Worm (Caenorhabditis elegans): ENCODE results near the gene M176.9.

DNA sequence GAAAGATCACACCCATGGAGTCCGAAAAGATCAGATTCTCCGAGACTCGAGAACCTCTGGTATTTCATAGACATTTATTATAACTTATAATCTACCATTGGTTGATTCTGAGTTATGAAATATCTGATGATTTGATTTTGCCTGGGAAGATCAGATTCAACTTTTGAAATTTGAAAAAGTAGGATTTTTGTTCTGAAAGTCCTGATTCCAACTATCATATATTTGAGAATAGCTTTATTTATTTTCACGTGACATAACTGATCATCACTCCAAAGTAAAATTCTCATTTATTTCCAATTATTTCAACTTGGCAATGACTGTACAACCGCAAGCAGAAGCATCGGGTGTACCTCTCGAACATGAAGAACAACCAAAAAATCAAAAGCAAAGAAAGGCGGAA lies 11.7 kb downstream of the M176.9 start, which contains the start of gene Y51B9A.7:
- no peak for TF ChIP-seq ama-1 (optimal IDR thresholded peaks at IDR 0.05)
- no peak for TF ChIP-seq F13C5.2 (tag; optimal IDR thresholded peaks at IDR 0.05)
- no peak for TF ChIP-seq aly-1 (tag; optimal IDR thresholded peaks at IDR 0.05)
- TF ChIP-seq hmg-4 (GFP tag; optimal IDR thresholded peaks at IDR 0.05): no peak
- TF ChIP-seq tbx-37 (GFP tag; conservative IDR thresholded peaks at IDR 0.05): no peak
- no peak for TF ChIP-seq hnd-1 (tag; optimal IDR thresholded peaks at IDR 0.05)
- no peak for TF ChIP-seq flt-1 (GFP tag; IDR thresholded peaks at IDR 0.05)
- no peak for TF ChIP-seq tbx-11 (GFP tag; IDR thresholded peaks at IDR 0.05)
- TF ChIP-seq hmbx-1 (tag; optimal IDR thresholded peaks at IDR 0.05): no peak
- no peak for TF ChIP-seq ets-7 (tag; optimal IDR thresholded peaks at IDR 0.05)
- TF ChIP-seq ceh-36 (tag; optimal IDR thresholded peaks at IDR 0.05): no peak
